In genomic region chrIV:8850807-8851206, ce11 we compare ENCODE assay signal across 1 worm cellular context.
TF ChIP-seq lines count a peak whose summit lies in the region.

No protein-coding gene starts in this region.

TF ChIP-seq in whole organism, L4 larva, 104 proteins besides CTCF, POLR2A, EP300 and RAD21 (continued from another document):
- TF ChIP-seq nhr-48 (tag; optimal IDR thresholded peaks at IDR 0.05; lab: Kevin White, UChicago): no peak
